Worm (Caenorhabditis elegans) whole organism, midembryonic: ENCODE measurements around the gene ulp-1.

Source experiments
- cog-1 ChIP-seq: sonication (generic microtip); optimal IDR thresholded peaks from 2 replicates; lab custom pipeline; 2016; ENCODE audit warnings: missing genetic modification characterization, missing compliant biosample characterization
- flt-1 ChIP-seq: fragments of 200-800 bp; sonication (Bioruptor generic); IDR thresholded peaks from 2 replicates; pipeline ENCODE4 v1.3.6; 2022; ENCODE audit warnings: missing genetic modification characterization, missing compliant biosample characterization
- klf-2 ChIP-seq: fragments of 200-800 bp; sonication (Bioruptor generic); conservative IDR thresholded peaks from 2 replicates; pipeline ENCODE4 v1.3.6; 2022; ENCODE audit warnings: missing genetic modification reagents, missing genetic modification characterization, missing compliant biosample characterization
- ztf-29 ChIP-seq: fragments of 200-800 bp; sonication (Bioruptor generic); IDR thresholded peaks from 2 replicates; pipeline ENCODE4 v1.3.6; 2022; ENCODE audit warnings: missing genetic modification reagents, missing genetic modification characterization, missing compliant biosample characterization

ce11 chrIII:5130654-5131053 is 38.9 kb downstream of the ulp-1 start:
- TF ChIP-seq klf-2 (no peak), flt-1 (GFP tag; lab: Robert Waterston, UW) (no peak), ztf-29 (GFP tag; lab: Robert Waterston, UW) (no peak), cog-1 (no peak)
